Fruit fly (Drosophila melanogaster) whole organism, embryonic: ENCODE measurements around the gene hyd.
A peak's percentile ranks its signal among the peaks of the same experiment; 100 is the strongest.

Experiments
- CG10274 ChIP-seq: fragments of 200-800 bp; sonication (Bioruptor generic); optimal IDR thresholded peaks from 3 replicates; lab custom pipeline; 2017; ENCODE audit warnings: missing biosample characterization, mild to moderate bottlenecking, missing genetic modification characterization
- CG10565 ChIP-seq: fragments of 200-800 bp; sonication (Bioruptor generic); optimal IDR thresholded peaks from 3 replicates; lab custom pipeline; 2016; ENCODE audit warnings: missing biosample characterization, mild to moderate bottlenecking, missing genetic modification characterization
- CG10959 ChIP-seq: fragments of 200-800 bp; sonication (Bioruptor generic); IDR thresholded peaks from 2 replicates; pipeline ENCODE4 v1.3.6; 2022; ENCODE audit warnings: missing biosample characterization, missing genetic modification characterization
- CG10979 ChIP-seq: fragments of 200-800 bp; sonication (Bioruptor generic); optimal IDR thresholded peaks from 2 replicates; lab custom pipeline; 2018; ENCODE audit warnings: missing biosample characterization, mild to moderate bottlenecking, missing genetic modification characterization, moderate library complexity
- CG12219 ChIP-seq: fragments of 200-800 bp; sonication (Bioruptor generic); optimal IDR thresholded peaks from 3 replicates; lab custom pipeline; 2018; ENCODE audit warnings: missing biosample characterization, mild to moderate bottlenecking, missing genetic modification characterization
- CG12236 ChIP-seq: fragments of 200-800 bp; sonication (Bioruptor generic); optimal IDR thresholded peaks from 2 replicates; lab custom pipeline; 2016; ENCODE audit warnings: missing biosample characterization, missing genetic modification characterization
- CG13894 ChIP-seq: fragments of 200-800 bp; sonication (Bioruptor generic); optimal IDR thresholded peaks from 3 replicates; lab custom pipeline; 2018; ENCODE audit warnings: missing biosample characterization, mild to moderate bottlenecking, missing genetic modification characterization, moderate library complexity
- CG17186 ChIP-seq: fragments of 200-800 bp; sonication (Bioruptor generic); optimal IDR thresholded peaks from 3 replicates; lab custom pipeline; 2017; ENCODE audit warnings: missing biosample characterization, missing genetic modification reagents, missing genetic modification characterization
- CG17328 ChIP-seq: fragments of 200-800 bp; sonication (Bioruptor generic); IDR thresholded peaks from 2 replicates; pipeline ENCODE4 v1.3.6; 2022; ENCODE audit warnings: missing biosample characterization, missing genetic modification characterization
- CG18262 ChIP-seq: fragments of 200-800 bp; optimal IDR thresholded peaks from 3 replicates; lab custom pipeline; 2019; ENCODE audit warnings: missing biosample characterization, mild to moderate bottlenecking, missing genetic modification characterization, moderate library complexity
- CG2129 ChIP-seq: fragments of 200-800 bp; sonication (Bioruptor generic); IDR thresholded peaks from 2 replicates; pipeline ENCODE4 v1.3.6; 2022; ENCODE audit warnings: missing biosample characterization, missing genetic modification characterization; ENCODE audit not compliant: partially characterized antibody
- CG2202 ChIP-seq: fragments of 200-800 bp; sonication (Bioruptor generic); optimal IDR thresholded peaks from 2 replicates; lab custom pipeline; 2018; ENCODE audit warnings: missing biosample characterization, mild to moderate bottlenecking, missing genetic modification characterization
- CG32772 ChIP-seq: fragments of 200-800 bp; sonication (Bioruptor generic); IDR thresholded peaks from 2 replicates; pipeline ENCODE4 v1.3.6; 2022; ENCODE audit warnings: missing biosample characterization, missing genetic modification characterization
- CG4282 ChIP-seq: fragments of 200-800 bp; sonication (Bioruptor generic); optimal IDR thresholded peaks from 2 replicates; lab custom pipeline; 2016; ENCODE audit warnings: missing biosample characterization, missing genetic modification characterization
- CG43689 ChIP-seq: fragments of 200-800 bp; sonication (Bioruptor generic); IDR thresholded peaks from 2 replicates; pipeline ENCODE4 v1.3.6; 2022; ENCODE audit warnings: missing biosample characterization, missing genetic modification characterization
- CG4707 ChIP-seq: fragments of 200-800 bp; sonication (Bioruptor generic); optimal IDR thresholded peaks from 2 replicates; lab custom pipeline; 2018; ENCODE audit warnings: missing biosample characterization, mild to moderate bottlenecking, missing genetic modification characterization, moderate library complexity
- CG4854 ChIP-seq: fragments of 200-800 bp; sonication (Bioruptor generic); optimal IDR thresholded peaks from 2 replicates; lab custom pipeline; 2016; ENCODE audit warnings: missing biosample characterization, missing genetic modification characterization, inconsistent platforms
- CG5953 ChIP-seq: fragments of 200-800 bp; sonication (Bioruptor generic); IDR thresholded peaks from 2 replicates; pipeline ENCODE4 v1.3.6; 2022; ENCODE audit warnings: missing biosample characterization, missing genetic modification characterization
- CG6854 ChIP-seq: fragments of 200-800 bp; sonication (Bioruptor generic); optimal IDR thresholded peaks from 3 replicates; lab custom pipeline; 2017; ENCODE audit warnings: missing biosample characterization, mild to moderate bottlenecking, missing genetic modification characterization
- CG7357 ChIP-seq: fragments of 200-800 bp; sonication (Bioruptor generic); IDR thresholded peaks from 3 replicates; pipeline ENCODE4 v1.3.6; 2022; ENCODE audit warnings: missing biosample characterization, missing genetic modification characterization
- CG8765 ChIP-seq: fragments of 200-800 bp; sonication (Bioruptor generic); IDR thresholded peaks from 2 replicates; pipeline ENCODE4 v1.3.6; 2022; ENCODE audit warnings: missing biosample characterization, missing genetic modification characterization
- CoRest ChIP-seq: fragments of 200-800 bp; sonication (Bioruptor generic); optimal IDR thresholded peaks from 3 replicates; lab custom pipeline; 2018; ENCODE audit warnings: missing biosample characterization, mild to moderate bottlenecking, missing genetic modification characterization, moderate library complexity
- Hmx ChIP-seq: fragments of 200-800 bp; sonication (Bioruptor generic); optimal IDR thresholded peaks from 2 replicates; lab custom pipeline; 2016; ENCODE audit warnings: missing biosample characterization, missing genetic modification characterization
- Hr51 ChIP-seq, 2 experiments: fragments of 200-800 bp; sonication (Bioruptor generic); optimal IDR thresholded peaks; 2 replicates in 1 of 2; 3 replicates in 1 of 2; lab custom pipeline; 2016 to 2018; ENCODE audit warnings: missing biosample characterization in 2 of 2, missing genetic modification characterization in 2 of 2, mild to moderate bottlenecking in 1 of 2, moderate library complexity in 1 of 2
- Lhr ChIP-seq: fragments of 200-800 bp; sonication (Bioruptor generic); optimal IDR thresholded peaks from 3 replicates; lab custom pipeline; 2017; ENCODE audit warnings: mild to moderate bottlenecking, missing biosample characterization, missing genetic modification reagents, missing genetic modification characterization
- Lim3 ChIP-seq: fragments of 200-800 bp; sonication (Bioruptor generic); IDR thresholded peaks from 2 replicates; pipeline ENCODE4 v1.3.6; 2022; ENCODE audit warnings: missing biosample characterization, missing genetic modification characterization
- Mes4 ChIP-seq: fragments of 200-800 bp; sonication (Bioruptor generic); optimal IDR thresholded peaks from 2 replicates; lab custom pipeline; 2016; ENCODE audit warnings: missing biosample characterization, missing genetic modification characterization
- Ssrp ChIP-seq: fragments of 200-800 bp; sonication (Bioruptor generic); optimal IDR thresholded peaks from 2 replicates; lab custom pipeline; 2018; ENCODE audit warnings: missing biosample characterization, mild to moderate bottlenecking, missing genetic modification characterization, moderate library complexity
- ara ChIP-seq: fragments of 200-800 bp; sonication (Bioruptor generic); IDR thresholded peaks from 2 replicates; pipeline ENCODE4 v1.3.6; 2022; ENCODE audit warnings: missing biosample characterization, missing genetic modification characterization
- ash1 ChIP-seq: fragments of 200-800 bp; sonication (Bioruptor generic); optimal IDR thresholded peaks from 2 replicates; lab custom pipeline; 2018; ENCODE audit warnings: missing biosample characterization, mild to moderate bottlenecking, missing genetic modification characterization
- bbx ChIP-seq: fragments of 200-800 bp; sonication (Bioruptor generic); IDR thresholded peaks from 2 replicates; pipeline ENCODE4 v1.3.6; 2022; ENCODE audit warnings: missing biosample characterization, missing genetic modification characterization; ENCODE audit not compliant: partially characterized antibody
- br ChIP-seq: fragments of >200 bp; optimal IDR thresholded peaks from 2 replicates; lab custom pipeline; 2017
- ci ChIP-seq: fragments of 200-800 bp; sonication (Bioruptor generic); IDR thresholded peaks from 3 replicates; pipeline ENCODE4 v1.3.6; 2022; ENCODE audit warnings: missing biosample characterization, missing genetic modification characterization
- croc ChIP-seq: fragments of 200-800 bp; sonication (Bioruptor generic); conservative IDR thresholded peaks from 3 replicates; pipeline ENCODE4 v1.3.6; 2022; ENCODE audit warnings: missing biosample characterization, missing genetic modification characterization
- da ChIP-seq: fragments of 200-800 bp; sonication (Bioruptor generic); optimal IDR thresholded peaks from 2 replicates; lab custom pipeline; 2016; ENCODE audit warnings: missing biosample characterization, missing genetic modification characterization
- dmrt99B ChIP-seq: fragments of 200-800 bp; sonication (Bioruptor generic); optimal IDR thresholded peaks from 2 replicates; lab custom pipeline; 2018; ENCODE audit warnings: missing biosample characterization, mild to moderate bottlenecking, missing genetic modification characterization, moderate library complexity
- dysf ChIP-seq: fragments of 200-800 bp; sonication (Bioruptor generic); IDR thresholded peaks from 3 replicates; pipeline ENCODE4 v1.3.6; 2022; ENCODE audit warnings: missing biosample characterization, missing genetic modification characterization
- eve ChIP-seq, 2 experiments: fragments of >200 bp; optimal IDR thresholded peaks; 2 replicates each; lab custom pipeline; 2017; ENCODE audit warnings: missing biosample characterization in 2 of 2, missing genetic modification characterization in 2 of 2
- fd3F ChIP-seq: fragments of 200-800 bp; sonication (Bioruptor generic); optimal IDR thresholded peaks from 2 replicates; lab custom pipeline; 2018; ENCODE audit warnings: missing biosample characterization, mild to moderate bottlenecking, missing genetic modification characterization, moderate library complexity
- fd96Cb ChIP-seq: fragments of 200-800 bp; sonication (Bioruptor generic); optimal IDR thresholded peaks from 2 replicates; lab custom pipeline; 2018; ENCODE audit warnings: missing biosample characterization, mild to moderate bottlenecking, missing genetic modification characterization, moderate library complexity
- gfzf ChIP-seq: fragments of 200-800 bp; sonication (Bioruptor generic); optimal IDR thresholded peaks from 2 replicates; lab custom pipeline; 2016; ENCODE audit warnings: missing biosample characterization, mild to moderate bottlenecking, missing genetic modification characterization, moderate library complexity
- h ChIP-seq: fragments of >200 bp; optimal IDR thresholded peaks from 2 replicates; lab custom pipeline; 2017
- ham ChIP-seq: fragments of 200-800 bp; sonication (Bioruptor generic); IDR thresholded peaks from 2 replicates; pipeline ENCODE4 v1.3.6; 2022; ENCODE audit warnings: missing biosample characterization, missing genetic modification characterization
- pita ChIP-seq: fragments of 200-800 bp; sonication (Bioruptor generic); optimal IDR thresholded peaks from 2 replicates; lab custom pipeline; 2017; ENCODE audit warnings: missing biosample characterization, mild to moderate bottlenecking, missing genetic modification characterization
- ranshi ChIP-seq: fragments of 200-800 bp; sonication (Bioruptor generic); IDR thresholded peaks from 2 replicates; pipeline ENCODE4 v1.3.6; 2022; ENCODE audit warnings: missing biosample characterization, missing genetic modification characterization
- sc ChIP-seq, 3 experiments: fragments of >200 bp in 2 of 3; fragments of 200-800 bp in 1 of 3; sonication (Bioruptor generic) in 1 of 3; optimal IDR thresholded peaks; 2 replicates in 2 of 3; 3 replicates in 1 of 3; lab custom pipeline; 2017; ENCODE audit warnings: mild to moderate bottlenecking in 1 of 3, missing biosample characterization in 1 of 3, missing genetic modification characterization in 1 of 3, missing genetic modification reagents in 1 of 3
- sr ChIP-seq: fragments of 200-800 bp; sonication (Bioruptor generic); IDR thresholded peaks from 3 replicates; pipeline ENCODE4 v1.3.6; 2022; ENCODE audit warnings: missing biosample characterization, missing genetic modification characterization
- twi ChIP-seq: fragments of 200-800 bp; optimal IDR thresholded peaks from 2 replicates; lab custom pipeline; 2019; ENCODE audit warnings: missing biosample characterization, mild to moderate bottlenecking, missing genetic modification characterization, moderate library complexity

The hyd gene

dm6 chr3R:9767620-9768592 is 42.5 kb upstream of the hyd start, which contains the start of gene Naa80 (continued):
- TF ChIP-seq sr (GFP tag; lab: Robert Waterston, UW): no peak
- no peak for TF ChIP-seq br
- peak; percentile 64 for TF ChIP-seq CG4282 (GFP tag; lab: Kevin White, UChicago)
- TF ChIP-seq da (GFP tag; lab: Kevin White, UChicago): peak; percentile 38
- peak; percentile 85 for TF ChIP-seq ci
- TF ChIP-seq eve (GFP tag; optimal IDR thresholded peaks at IDR 0.05; lab: Kevin White, UChicago): no peak
- TF ChIP-seq CG10959 (GFP tag; lab: Robert Waterston, UW): no peak
- no peak for TF ChIP-seq fd96Cb (tag; lab: Kevin White, UChicago)
- peak; percentile 43; the same call in 1 of the 2 replicates for TF ChIP-seq ara (GFP tag; lab: Robert Waterston, UW)
- TF ChIP-seq CG18262: peak; percentile 11
- TF ChIP-seq CG32772 (GFP tag; lab: Robert Waterston, UW): peak; percentile 24; the same call in 1 of the 2 replicates
- TF ChIP-seq gfzf: peak; percentile 38
- TF ChIP-seq CG17186 (GFP tag; lab: Kevin White, UChicago): peak; percentile 64
- no peak for TF ChIP-seq CG2129 (GFP tag; lab: Robert Waterston, UW)
- TF ChIP-seq Mes4 (GFP tag; lab: Kevin White, UChicago): peak; percentile 45
- no peak for TF ChIP-seq dmrt99B (tag; lab: Kevin White, UChicago)
- no peak; the same call in 1 of the 2 replicates for TF ChIP-seq CG17328 (GFP tag; lab: Robert Waterston, UW)
- TF ChIP-seq Hr51 (GFP tag; optimal IDR thresholded peaks at IDR 0.05; lab: Kevin White, UChicago): peak in 1 of 2 experiments; percentile 85
- peak; percentile 7 for TF ChIP-seq CG4707
- TF ChIP-seq ham (GFP tag; lab: Robert Waterston, UW): no peak
- TF ChIP-seq pita (GFP tag; lab: Kevin White, UChicago): no peak
- peak; percentile 12 for TF ChIP-seq CG10274 (GFP tag; lab: Kevin White, UChicago)
- no peak for TF ChIP-seq CG12219 (GFP tag; lab: Kevin White, UChicago)
- no peak for TF ChIP-seq CG10565 (GFP tag; lab: Kevin White, UChicago)
- TF ChIP-seq CoRest (tag; lab: Kevin White, UChicago): peak; percentile 6
- no peak for TF ChIP-seq CG43689
- TF ChIP-seq bbx (GFP tag; lab: Robert Waterston, UW): peak; percentile 65
- no peak for TF ChIP-seq sc (optimal IDR thresholded peaks at IDR 0.05; lab: Kevin White, UChicago)
- no peak for TF ChIP-seq sc (GFP tag; optimal IDR thresholded peaks at IDR 0.05; lab: Kevin White, UChicago)
- TF ChIP-seq CG5953: no peak
- peak; percentile 12 for TF ChIP-seq Ssrp
- TF ChIP-seq croc (GFP tag; lab: Robert Waterston, UW): no peak
- TF ChIP-seq fd3F: peak; percentile 17
- no peak for TF ChIP-seq Hmx (GFP tag; lab: Kevin White, UChicago)
- TF ChIP-seq CG2202: no peak
- TF ChIP-seq h: no peak
- peak; percentile 27 for TF ChIP-seq CG4854 (GFP tag; lab: Kevin White, UChicago)
- peak; percentile 51; the same call in 1 of the 3 replicates for TF ChIP-seq dysf (GFP tag; lab: Robert Waterston, UW)
- no peak for TF ChIP-seq Lim3 (GFP tag; lab: Robert Waterston, UW)
- TF ChIP-seq CG10979 (tag; lab: Kevin White, UChicago): peak; percentile 21
- peak; percentile 25 for TF ChIP-seq ash1 (GFP tag; lab: Kevin White, UChicago)
- peak; percentile 38; the same call in 1 of the 2 replicates for TF ChIP-seq CG8765 (GFP tag; lab: Robert Waterston, UW)
- TF ChIP-seq ranshi (GFP tag; lab: Robert Waterston, UW): peak; percentile 54; the same call in 1 of the 2 replicates
- TF ChIP-seq twi (tag; lab: Kevin White, UChicago): peak; percentile 5
- TF ChIP-seq CG13894 (tag; lab: Kevin White, UChicago): peak; percentile 56
- TF ChIP-seq CG6854 (GFP tag; lab: Kevin White, UChicago): no peak
- peak; percentile 16 for TF ChIP-seq Lhr (GFP tag; lab: Kevin White, UChicago)
- no peak for TF ChIP-seq CG7357 (GFP tag; lab: Robert Waterston, UW)
- TF ChIP-seq CG12236 (GFP tag; lab: Kevin White, UChicago): no peak
